Fruit fly (Drosophila melanogaster): Measurements from ENCODE around the gene CG13255.
A peak's percentile ranks its signal among the peaks of the same experiment; 100 is the strongest.

Gene CG13255

dm6 chr3L:20798325-20798846, 38.9 kb upstream of the CG13255 start, which contains the start of the genes CG3698 and tzn (continued):
- TF ChIP-seq btn (GFP tag; optimal IDR thresholded peaks at IDR 0.05): peak; percentile 71
- TF ChIP-seq CG31365 (tag; optimal IDR thresholded peaks at IDR 0.05): peak; percentile 83
- TF ChIP-seq Atf-2 (GFP tag; optimal IDR thresholded peaks at IDR 0.05): peak; percentile 78
- peak; percentile 82 for TF ChIP-seq sim (GFP tag; IDR thresholded peaks at IDR 0.05)
- TF ChIP-seq CG18262 (tag; optimal IDR thresholded peaks at IDR 0.05): peak; percentile 84
- TF ChIP-seq ato (GFP tag; IDR thresholded peaks at IDR 0.05; ENCODE audit: partially characterized antibody): no peak
- TF ChIP-seq CG12236 (GFP tag; optimal IDR thresholded peaks at IDR 0.05): peak; percentile 79
- peak; percentile 66 for TF ChIP-seq NC2α (GFP tag; optimal IDR thresholded peaks at IDR 0.05)
- peak; percentile 79 for TF ChIP-seq Spps (tag; optimal IDR thresholded peaks at IDR 0.05)
- TF ChIP-seq CG1233 (GFP tag; optimal IDR thresholded peaks at IDR 0.05): peak; percentile 97
- peak; percentile 71 for TF ChIP-seq CG4404 (GFP tag; IDR thresholded peaks at IDR 0.05)
- peak; percentile 74 for TF ChIP-seq CG8281 (tag; optimal IDR thresholded peaks at IDR 0.05)
- TF ChIP-seq repo (GFP tag; optimal IDR thresholded peaks at IDR 0.05): peak; percentile 84
- TF ChIP-seq Mad (GFP tag; optimal IDR thresholded peaks at IDR 0.05): peak; percentile 92
- peak; percentile 46; the same call in 1 of the 2 replicates for TF ChIP-seq CG4360 (GFP tag; IDR thresholded peaks at IDR 0.05)
- peak; percentile 93 for TF ChIP-seq B-H2 (GFP tag; optimal IDR thresholded peaks at IDR 0.05)
- TF ChIP-seq C15 (GFP tag; IDR thresholded peaks at IDR 0.05): peak; percentile 92
- peak; percentile 52 for TF ChIP-seq Dref (GFP tag; IDR thresholded peaks at IDR 0.05)
- peak; percentile 72 for TF ChIP-seq Sry-β (GFP tag; optimal IDR thresholded peaks at IDR 0.05)
- TF ChIP-seq Awh (GFP tag; IDR thresholded peaks at IDR 0.05): peak; percentile 92
- TF ChIP-seq CG8388 (GFP tag; optimal IDR thresholded peaks at IDR 0.05): peak; percentile 89
- TF ChIP-seq CG13424 (tag; optimal IDR thresholded peaks at IDR 0.05): peak; percentile 78
- peak; percentile 84 for TF ChIP-seq NC2β (GFP tag; optimal IDR thresholded peaks at IDR 0.05)
- peak; percentile 84 for TF ChIP-seq CG11398 (GFP tag; optimal IDR thresholded peaks at IDR 0.05)
- peak; percentile 77 for TF ChIP-seq bab2 (GFP tag; optimal IDR thresholded peaks at IDR 0.05)
- peak; percentile 68 for TF ChIP-seq CG1792 (GFP tag; optimal IDR thresholded peaks at IDR 0.05)
- no peak for TF ChIP-seq CG34224 (GFP tag; IDR thresholded peaks at IDR 0.05; ENCODE audit: partially characterized antibody)
- peak; percentile 87 for TF ChIP-seq pb (GFP tag; optimal IDR thresholded peaks at IDR 0.05)
- peak; percentile 95 for TF ChIP-seq sens-2 (GFP tag; IDR thresholded peaks at IDR 0.05)
- TF ChIP-seq insv (GFP tag; optimal IDR thresholded peaks at IDR 0.05): peak in 1 of 2 experiments; percentile 81
- TF ChIP-seq lbe (GFP tag; optimal IDR thresholded peaks at IDR 0.05): no peak
- peak; percentile 99 for TF ChIP-seq ci (GFP tag; IDR thresholded peaks at IDR 0.05)
- TF ChIP-seq pnt (GFP tag; optimal IDR thresholded peaks at IDR 0.05): peak; percentile 35
- TF ChIP-seq Gug (GFP tag; IDR thresholded peaks at IDR 0.05): peak; percentile 69; the same call in 3 of the 4 replicates
- no peak for TF ChIP-seq pan (optimal IDR thresholded peaks at IDR 0.05)
- TF ChIP-seq pan (GFP tag; optimal IDR thresholded peaks at IDR 0.05 in 1 of 2, IDR thresholded peaks at IDR 0.05 in 1 of 2): peak in 1 of 2 experiments; percentile 94
- TF ChIP-seq CG13775 (GFP tag; optimal IDR thresholded peaks at IDR 0.05): peak; percentile 97
- TF ChIP-seq CG15479 (GFP tag; optimal IDR thresholded peaks at IDR 0.05): peak; percentile 12
- no peak for TF ChIP-seq bbx (GFP tag; IDR thresholded peaks at IDR 0.05; ENCODE audit: partially characterized antibody)
- TF ChIP-seq CG8290 (GFP tag; optimal IDR thresholded peaks at IDR 0.05): peak; percentile 95
- peak in 1 of 2 experiments; percentile 91 for TF ChIP-seq CG8290 (tag; optimal IDR thresholded peaks at IDR 0.05)
- peak; percentile 93 for TF ChIP-seq Usf (GFP tag; optimal IDR thresholded peaks at IDR 0.05)
- TF ChIP-seq CG9727 (GFP tag; optimal IDR thresholded peaks at IDR 0.05): peak; percentile 97
- peak; percentile 92 for TF ChIP-seq CG15601 (tag; optimal IDR thresholded peaks at IDR 0.05)
- TF ChIP-seq dmrt11E (tag; optimal IDR thresholded peaks at IDR 0.05): peak; percentile 89
- TF ChIP-seq gem (tag; optimal IDR thresholded peaks at IDR 0.05): no peak
- peak; percentile 79 for TF ChIP-seq fd96Cb (tag; optimal IDR thresholded peaks at IDR 0.05)
- peak; percentile 88 for TF ChIP-seq Dad (GFP tag; optimal IDR thresholded peaks at IDR 0.05)
- TF ChIP-seq CG30431 (GFP tag; optimal IDR thresholded peaks at IDR 0.05): peak; percentile 96
- peak; percentile 91 for TF ChIP-seq CG12071 (GFP tag; optimal IDR thresholded peaks at IDR 0.05)
- peak; percentile 87 for TF ChIP-seq wek (GFP tag; optimal IDR thresholded peaks at IDR 0.05)

Measured in whole organism, embryonic.